Fruit fly (Drosophila melanogaster) whole organism, embryonic: ENCODE data around the gene smg.
A peak's percentile ranks its signal among the peaks of the same experiment; 100 is the strongest.

Experiments
- Bteb2 ChIP-seq: fragments of 200-800 bp; sonication (Bioruptor generic); optimal IDR thresholded peaks from 2 replicates; lab custom pipeline; 2016; ENCODE audit warnings: missing biosample characterization, missing genetic modification characterization
- CG1647 ChIP-seq: fragments of 200-800 bp; sonication (Bioruptor generic); optimal IDR thresholded peaks from 3 replicates; lab custom pipeline; 2016; ENCODE audit warnings: missing biosample characterization, missing genetic modification characterization
- CG17568 ChIP-seq: fragments of 200-800 bp; sonication (Bioruptor generic); optimal IDR thresholded peaks from 2 replicates; lab custom pipeline; 2018; ENCODE audit warnings: missing biosample characterization, mild to moderate bottlenecking, missing genetic modification characterization, moderate library complexity
- CG2678 ChIP-seq: fragments of 200-800 bp; sonication (Bioruptor generic); optimal IDR thresholded peaks from 3 replicates; lab custom pipeline; 2019; ENCODE audit warnings: missing biosample characterization, mild to moderate bottlenecking, missing genetic modification characterization, moderate library complexity
- CG34422 ChIP-seq: fragments of 200-800 bp; sonication (Bioruptor generic); IDR thresholded peaks from 3 replicates; pipeline ENCODE4 v1.3.6; 2022; ENCODE audit warnings: missing biosample characterization, missing genetic modification characterization
- CrebB ChIP-seq: fragments of 200-800 bp; sonication (Bioruptor generic); optimal IDR thresholded peaks from 3 replicates; lab custom pipeline; 2018; ENCODE audit warnings: missing biosample characterization, mild to moderate bottlenecking, missing genetic modification characterization
- Fer2 ChIP-seq: fragments of 200-800 bp; sonication (Bioruptor generic); optimal IDR thresholded peaks from 2 replicates; lab custom pipeline; 2018; ENCODE audit warnings: missing biosample characterization, mild to moderate bottlenecking, missing genetic modification characterization, moderate library complexity
- GATAe ChIP-seq: fragments of 200-800 bp; sonication (Bioruptor generic); conservative IDR thresholded peaks from 2 replicates; pipeline ENCODE4 v1.3.6; 2022; ENCODE audit warnings: missing biosample characterization, missing genetic modification characterization
- HLHmδ ChIP-seq: fragments of 200-800 bp; sonication (Bioruptor generic); optimal IDR thresholded peaks from 2 replicates; lab custom pipeline; 2018; ENCODE audit warnings: missing biosample characterization, mild to moderate bottlenecking, missing genetic modification characterization, moderate library complexity
- Hey ChIP-seq: fragments of 200-800 bp; sonication (Bioruptor generic); optimal IDR thresholded peaks from 3 replicates; lab custom pipeline; 2018; ENCODE audit warnings: missing biosample characterization, mild to moderate bottlenecking, missing genetic modification characterization
- Meics ChIP-seq: fragments of 200-800 bp; sonication (Bioruptor generic); optimal IDR thresholded peaks from 2 replicates; lab custom pipeline; 2017; ENCODE audit warnings: missing biosample characterization, mild to moderate bottlenecking, missing genetic modification characterization
- NFAT ChIP-seq: fragments of 200-800 bp; sonication (Bioruptor generic); IDR thresholded peaks from 2 replicates; pipeline ENCODE4 v1.3.6; 2022; ENCODE audit warnings: missing biosample characterization, missing genetic modification characterization
- PHDP ChIP-seq: fragments of 200-800 bp; sonication (Bioruptor generic); optimal IDR thresholded peaks from 3 replicates; lab custom pipeline; 2018; ENCODE audit warnings: missing biosample characterization, mild to moderate bottlenecking, missing genetic modification characterization, moderate library complexity
- Rfx ChIP-seq: fragments of 200-800 bp; sonication (Bioruptor generic); IDR thresholded peaks from 2 replicates; pipeline ENCODE4 v1.3.6; 2022; ENCODE audit warnings: missing biosample characterization, missing genetic modification characterization
- exex ChIP-seq: fragments of 200-800 bp; sonication (Bioruptor generic); optimal IDR thresholded peaks from 4 replicates; lab custom pipeline; 2018; ENCODE audit warnings: missing biosample characterization, mild to moderate bottlenecking, missing genetic modification characterization, moderate library complexity
- lab ChIP-seq: fragments of 200-800 bp; sonication (Bioruptor generic); optimal IDR thresholded peaks from 3 replicates; lab custom pipeline; 2017; ENCODE audit warnings: missing biosample characterization, missing genetic modification characterization, mild to moderate bottlenecking, moderate library complexity, missing genetic modification reagents
- mirr ChIP-seq: fragments of 200-800 bp; sonication (Bioruptor generic); optimal IDR thresholded peaks from 3 replicates; lab custom pipeline; 2018; ENCODE audit warnings: missing biosample characterization, mild to moderate bottlenecking, missing genetic modification characterization
- run ChIP-seq: fragments of 200-800 bp; sonication (Bioruptor generic); optimal IDR thresholded peaks from 3 replicates; lab custom pipeline; 2018; ENCODE audit warnings: missing biosample characterization, mild to moderate bottlenecking, missing genetic modification characterization
- sug ChIP-seq: fragments of 200-800 bp; optimal IDR thresholded peaks from 2 replicates; lab custom pipeline; 2019; ENCODE audit warnings: missing biosample characterization, mild to moderate bottlenecking, missing genetic modification characterization, moderate library complexity
- trem ChIP-seq: fragments of 200-800 bp; optimal IDR thresholded peaks from 3 replicates; lab custom pipeline; 2019; ENCODE audit warnings: missing biosample characterization, mild to moderate bottlenecking, missing genetic modification characterization, moderate library complexity
- vfl ChIP-seq: fragments of 200-800 bp; sonication (Bioruptor generic); optimal IDR thresholded peaks from 2 replicates; lab custom pipeline; 2016; ENCODE audit warnings: missing biosample characterization, missing genetic modification characterization

Gene smg

dm6 chr3L:8947848-8948494 lies 49.8 kb downstream of the smg start:
- TF ChIP-seq CrebB: no peak
- no peak for TF ChIP-seq Meics (GFP tag; lab: Kevin White, UChicago)
- no peak for TF ChIP-seq PHDP
- TF ChIP-seq mirr (GFP tag; lab: Kevin White, UChicago): peak; percentile 80
- no peak for TF ChIP-seq CG2678 (tag; lab: Kevin White, UChicago)
- no peak for TF ChIP-seq NFAT (GFP tag; lab: Robert Waterston, UW)
- TF ChIP-seq trem (tag; lab: Kevin White, UChicago): no peak
- TF ChIP-seq CG1647 (GFP tag; lab: Kevin White, UChicago): no peak
- TF ChIP-seq run (tag; lab: Kevin White, UChicago): no peak
- no peak for TF ChIP-seq CG34422 (GFP tag; lab: Robert Waterston, UW)
- TF ChIP-seq Hey: peak; percentile 75
- TF ChIP-seq exex (tag; lab: Kevin White, UChicago): peak; percentile 58
- TF ChIP-seq vfl (GFP tag; lab: Kevin White, UChicago): no peak
- TF ChIP-seq sug: peak; percentile 48
- TF ChIP-seq Rfx (GFP tag; lab: Robert Waterston, UW): no peak
- no peak for TF ChIP-seq Bteb2 (GFP tag; lab: Kevin White, UChicago)
- peak; percentile 24; the same call in 1 of the 2 replicates for TF ChIP-seq GATAe (GFP tag; lab: Robert Waterston, UW)
- TF ChIP-seq Fer2: no peak
- TF ChIP-seq CG17568 (GFP tag; lab: Kevin White, UChicago): no peak
- no peak for TF ChIP-seq HLHmδ (GFP tag; lab: Kevin White, UChicago)
- TF ChIP-seq lab (GFP tag; lab: Kevin White, UChicago): peak; percentile 34
